Fruit fly (Drosophila melanogaster) whole organism, embryonic: Measurements from ENCODE around the gene PLCXD.

ENCODE experiments used
- Atf3 ChIP-seq: fragments of 200-800 bp; sonication (Bioruptor generic); optimal IDR thresholded peaks from 3 replicates; lab custom pipeline; 2016; ENCODE audit warnings: missing biosample characterization, missing genetic modification characterization
- CG10431 ChIP-seq: fragments of 200-800 bp; sonication (Bioruptor generic); optimal IDR thresholded peaks from 3 replicates; lab custom pipeline; 2018; ENCODE audit warnings: missing biosample characterization, mild to moderate bottlenecking, missing genetic modification characterization
- CG10543 ChIP-seq: fragments of 200-800 bp; sonication (Bioruptor generic); optimal IDR thresholded peaks from 3 replicates; lab custom pipeline; 2017; ENCODE audit warnings: missing biosample characterization, mild to moderate bottlenecking, missing genetic modification characterization, moderate library complexity
- CG10654 ChIP-seq: fragments of 200-800 bp; sonication (Bioruptor generic); optimal IDR thresholded peaks from 2 replicates; lab custom pipeline; 2016; ENCODE audit warnings: missing biosample characterization, missing genetic modification characterization
- CG11456 ChIP-seq: fragments of 200-800 bp; sonication (Bioruptor generic); IDR thresholded peaks from 3 replicates; pipeline ENCODE4 v1.3.6; 2022; ENCODE audit warnings: missing biosample characterization, missing genetic modification characterization
- CG12071 ChIP-seq: fragments of 200-800 bp; sonication (Bioruptor generic); optimal IDR thresholded peaks from 3 replicates; lab custom pipeline; 2018; ENCODE audit warnings: missing biosample characterization, mild to moderate bottlenecking, missing genetic modification characterization
- CG12769 ChIP-seq: fragments of 200-800 bp; sonication (Bioruptor generic); optimal IDR thresholded peaks from 2 replicates; lab custom pipeline; 2019; ENCODE audit warnings: missing biosample characterization, mild to moderate bottlenecking, missing genetic modification characterization, moderate library complexity
- CG13624 ChIP-seq: fragments of 200-800 bp; sonication (Bioruptor generic); optimal IDR thresholded peaks from 2 replicates; lab custom pipeline; 2016; ENCODE audit warnings: missing biosample characterization, missing genetic modification characterization
- CG15073 ChIP-seq: fragments of 200-800 bp; sonication (Bioruptor generic); optimal IDR thresholded peaks from 2 replicates; lab custom pipeline; 2016; ENCODE audit warnings: missing biosample characterization, missing genetic modification characterization
- CG17829 ChIP-seq: fragments of 200-800 bp; optimal IDR thresholded peaks from 2 replicates; lab custom pipeline; 2019; ENCODE audit warnings: missing biosample characterization, mild to moderate bottlenecking, missing genetic modification characterization, moderate library complexity
- CG18011 ChIP-seq: fragments of 200-800 bp; sonication (Bioruptor generic); optimal IDR thresholded peaks from 2 replicates; lab custom pipeline; 2017; ENCODE audit warnings: missing biosample characterization, missing genetic modification characterization, mild to moderate bottlenecking, moderate library complexity, missing genotype
- CG2116 ChIP-seq: fragments of 200-800 bp; sonication (Bioruptor generic); optimal IDR thresholded peaks from 3 replicates; lab custom pipeline; 2018; ENCODE audit warnings: missing biosample characterization, mild to moderate bottlenecking, missing genetic modification characterization
- CG2199 ChIP-seq: fragments of 200-800 bp; sonication (Bioruptor generic); IDR thresholded peaks from 3 replicates; pipeline ENCODE4 v1.3.6; 2022; ENCODE audit warnings: missing biosample characterization, missing genetic modification characterization
- CG2712 ChIP-seq: fragments of 200-800 bp; optimal IDR thresholded peaks from 3 replicates; lab custom pipeline; 2019; ENCODE audit warnings: missing biosample characterization, mild to moderate bottlenecking, missing genetic modification characterization, moderate library complexity
- CG30403 ChIP-seq: fragments of 200-800 bp; sonication (Bioruptor generic); optimal IDR thresholded peaks from 3 replicates; lab custom pipeline; 2016; ENCODE audit warnings: missing biosample characterization, missing genetic modification characterization
- CG33213 ChIP-seq: fragments of 200-800 bp; sonication (Bioruptor generic); optimal IDR thresholded peaks from 3 replicates; lab custom pipeline; 2016; ENCODE audit warnings: missing biosample characterization, missing genetic modification characterization
- CG3407 ChIP-seq: fragments of 200-800 bp; sonication (Bioruptor generic); optimal IDR thresholded peaks from 2 replicates; lab custom pipeline; 2018; ENCODE audit warnings: missing biosample characterization, mild to moderate bottlenecking, missing genetic modification characterization
- CG34376 ChIP-seq: fragments of 200-800 bp; sonication (Bioruptor generic); optimal IDR thresholded peaks from 2 replicates; lab custom pipeline; 2018; ENCODE audit warnings: missing biosample characterization, mild to moderate bottlenecking, missing genetic modification characterization
- CG4854 ChIP-seq: fragments of 200-800 bp; sonication (Bioruptor generic); optimal IDR thresholded peaks from 2 replicates; lab custom pipeline; 2016; ENCODE audit warnings: missing biosample characterization, missing genetic modification characterization, inconsistent platforms
- CG7372 ChIP-seq: fragments of 200-800 bp; sonication (Bioruptor generic); IDR thresholded peaks from 2 replicates; pipeline ENCODE4 v1.3.6; 2022; ENCODE audit warnings: missing biosample characterization, missing genetic modification characterization
- CG7745 ChIP-seq: fragments of 200-800 bp; sonication (Bioruptor generic); optimal IDR thresholded peaks from 2 replicates; lab custom pipeline; 2018; ENCODE audit warnings: missing biosample characterization, mild to moderate bottlenecking, missing genetic modification characterization, moderate library complexity
- CG7786 ChIP-seq: fragments of 200-800 bp; sonication (Bioruptor generic); optimal IDR thresholded peaks from 2 replicates; lab custom pipeline; 2016; ENCODE audit warnings: missing biosample characterization, missing genetic modification characterization
- CG8359 ChIP-seq: fragments of 200-800 bp; sonication (Bioruptor generic); optimal IDR thresholded peaks from 2 replicates; lab custom pipeline; 2017; ENCODE audit warnings: missing biosample characterization, mild to moderate bottlenecking, missing genetic modification characterization, borderline replicate concordance
- CG8765 ChIP-seq: fragments of 200-800 bp; sonication (Bioruptor generic); IDR thresholded peaks from 2 replicates; pipeline ENCODE4 v1.3.6; 2022; ENCODE audit warnings: missing biosample characterization, missing genetic modification characterization
- E2f2 ChIP-seq: fragments of 200-800 bp; sonication (Bioruptor generic); IDR thresholded peaks from 2 replicates; pipeline ENCODE4 v1.3.6; 2022; ENCODE audit warnings: missing biosample characterization, missing genetic modification characterization
- Fer1 ChIP-seq: fragments of 200-800 bp; sonication (Bioruptor generic); optimal IDR thresholded peaks from 2 replicates; lab custom pipeline; 2017; ENCODE audit warnings: missing biosample characterization, mild to moderate bottlenecking, missing genetic modification characterization
- HLHmδ ChIP-seq: fragments of 200-800 bp; sonication (Bioruptor generic); optimal IDR thresholded peaks from 2 replicates; lab custom pipeline; 2018; ENCODE audit warnings: missing biosample characterization, mild to moderate bottlenecking, missing genetic modification characterization, moderate library complexity
- Hmx ChIP-seq: fragments of 200-800 bp; sonication (Bioruptor generic); optimal IDR thresholded peaks from 2 replicates; lab custom pipeline; 2016; ENCODE audit warnings: missing biosample characterization, missing genetic modification characterization
- Lhr ChIP-seq: fragments of 200-800 bp; sonication (Bioruptor generic); optimal IDR thresholded peaks from 3 replicates; lab custom pipeline; 2017; ENCODE audit warnings: mild to moderate bottlenecking, missing biosample characterization, missing genetic modification reagents, missing genetic modification characterization
- Mes4 ChIP-seq: fragments of 200-800 bp; sonication (Bioruptor generic); optimal IDR thresholded peaks from 2 replicates; lab custom pipeline; 2016; ENCODE audit warnings: missing biosample characterization, missing genetic modification characterization
- Myb ChIP-seq: fragments of 200-800 bp; sonication (Bioruptor generic); optimal IDR thresholded peaks from 2 replicates; lab custom pipeline; 2016; ENCODE audit warnings: missing biosample characterization, missing genetic modification characterization
- Pdp1 ChIP-seq, 2 experiments: fragments of 200-800 bp; sonication (Bioruptor generic); optimal IDR thresholded peaks; 3 replicates each; lab custom pipeline; 2016; ENCODE audit warnings: missing biosample characterization in 2 of 2, missing genetic modification characterization in 2 of 2, mild to moderate bottlenecking in 1 of 2, moderate library complexity in 1 of 2
- Spps ChIP-seq: fragments of 200-800 bp; sonication (Bioruptor generic); optimal IDR thresholded peaks from 2 replicates; lab custom pipeline; 2018; ENCODE audit warnings: missing biosample characterization, mild to moderate bottlenecking, missing genetic modification characterization
- Sry-β ChIP-seq: fragments of 200-800 bp; sonication (Bioruptor generic); optimal IDR thresholded peaks from 2 replicates; lab custom pipeline; 2018; ENCODE audit warnings: missing biosample characterization, mild to moderate bottlenecking, missing genetic modification characterization, moderate library complexity
- Ssrp ChIP-seq: fragments of 200-800 bp; sonication (Bioruptor generic); optimal IDR thresholded peaks from 2 replicates; lab custom pipeline; 2018; ENCODE audit warnings: missing biosample characterization, mild to moderate bottlenecking, missing genetic modification characterization, moderate library complexity
- az2 ChIP-seq: fragments of 200-800 bp; sonication (Bioruptor generic); optimal IDR thresholded peaks from 3 replicates; lab custom pipeline; 2016; ENCODE audit warnings: missing biosample characterization, missing genetic modification characterization
- bab2 ChIP-seq: fragments of 200-800 bp; sonication (Bioruptor generic); optimal IDR thresholded peaks from 2 replicates; lab custom pipeline; 2016; ENCODE audit warnings: missing biosample characterization, missing genetic modification characterization
- chn ChIP-seq: fragments of 200-800 bp; sonication (Bioruptor generic); optimal IDR thresholded peaks from 2 replicates; lab custom pipeline; 2016; ENCODE audit warnings: missing biosample characterization, missing genetic modification characterization
- ftz-f1 ChIP-seq: fragments of 200-800 bp; sonication (Bioruptor generic); optimal IDR thresholded peaks from 2 replicates; lab custom pipeline; 2016; ENCODE audit warnings: missing biosample characterization, missing genetic modification characterization
- gce ChIP-seq: fragments of 200-800 bp; sonication (Bioruptor generic); IDR thresholded peaks from 3 replicates; pipeline ENCODE4 v1.3.6; 2022; ENCODE audit warnings: missing biosample characterization, missing genetic modification characterization
- insv ChIP-seq, 2 experiments: fragments of 200-800 bp; sonication (Bioruptor generic); optimal IDR thresholded peaks; 3 replicates each; lab custom pipeline; 2016 to 2018; ENCODE audit warnings: missing biosample characterization in 2 of 2, missing genetic modification characterization in 2 of 2
- jing ChIP-seq: fragments of 200-800 bp; sonication (Bioruptor generic); optimal IDR thresholded peaks from 2 replicates; lab custom pipeline; 2018; ENCODE audit warnings: missing biosample characterization, mild to moderate bottlenecking, missing genetic modification characterization
- mirr ChIP-seq: fragments of 200-800 bp; sonication (Bioruptor generic); optimal IDR thresholded peaks from 3 replicates; lab custom pipeline; 2018; ENCODE audit warnings: missing biosample characterization, mild to moderate bottlenecking, missing genetic modification characterization
- odd ChIP-seq: fragments of 200-800 bp; sonication (Bioruptor generic); optimal IDR thresholded peaks from 2 replicates; lab custom pipeline; 2017; ENCODE audit warnings: missing biosample characterization, mild to moderate bottlenecking, missing genetic modification characterization
- repo ChIP-seq: fragments of 200-800 bp; sonication (Bioruptor generic); optimal IDR thresholded peaks from 2 replicates; lab custom pipeline; 2016; ENCODE audit warnings: missing biosample characterization, missing genetic modification characterization
- salm ChIP-seq: fragments of 200-800 bp; sonication (Bioruptor generic); optimal IDR thresholded peaks from 2 replicates; lab custom pipeline; 2018; ENCODE audit warnings: missing biosample characterization, mild to moderate bottlenecking, missing genetic modification characterization
- stc ChIP-seq: fragments of 200-800 bp; sonication (Bioruptor generic); IDR thresholded peaks from 2 replicates; pipeline ENCODE4 v1.3.6; 2022; ENCODE audit warnings: missing biosample characterization, missing genetic modification characterization
- tin ChIP-seq: fragments of 200-800 bp; sonication (Bioruptor generic); optimal IDR thresholded peaks from 3 replicates; lab custom pipeline; 2016; ENCODE audit warnings: missing biosample characterization, missing genetic modification characterization
- unpg ChIP-seq: fragments of 200-800 bp; sonication (Bioruptor generic); optimal IDR thresholded peaks from 3 replicates; lab custom pipeline; 2018; ENCODE audit warnings: missing biosample characterization, mild to moderate bottlenecking, missing genetic modification characterization, moderate library complexity

PLCXD gene

dm6 chr2L:12002922-12003791 lies 46.1 kb upstream of the PLCXD start (continued):
- peak in 1 of 2 experiments; percentile 79 for TF ChIP-seq insv (GFP tag; optimal IDR thresholded peaks at IDR 0.05; lab: Kevin White, UChicago)
- no peak for TF ChIP-seq repo
- TF ChIP-seq CG33213 (GFP tag; lab: Kevin White, UChicago), result peak; percentile 10
- peak; percentile 82 for TF ChIP-seq mirr (GFP tag; lab: Kevin White, UChicago)
- TF ChIP-seq CG8765 (GFP tag; lab: Robert Waterston, UW), result no peak
- TF ChIP-seq CG7786 (GFP tag; lab: Kevin White, UChicago), result peak; percentile 15
- no peak for TF ChIP-seq Atf3 (GFP tag; lab: Kevin White, UChicago)
- no peak for TF ChIP-seq E2f2 (GFP tag; lab: Robert Waterston, UW)
- no peak for TF ChIP-seq jing (GFP tag; lab: Kevin White, UChicago)
- TF ChIP-seq CG7372 (GFP tag; lab: Robert Waterston, UW), result no peak
- TF ChIP-seq CG17829 (tag; lab: Kevin White, UChicago), result peak; percentile 19
- peak; percentile 25 for TF ChIP-seq bab2 (GFP tag; lab: Kevin White, UChicago)
- peak; percentile 31 for TF ChIP-seq CG10654 (GFP tag; lab: Kevin White, UChicago)
- peak; percentile 14 for TF ChIP-seq Ssrp (tag; lab: Kevin White, UChicago)
- no peak for TF ChIP-seq Spps (tag; lab: Kevin White, UChicago)
- TF ChIP-seq CG4854, result no peak
- TF ChIP-seq tin (GFP tag; lab: Kevin White, UChicago), result peak; percentile 32
- no peak for TF ChIP-seq Mes4 (GFP tag; lab: Kevin White, UChicago)
- no peak for TF ChIP-seq CG15073
- no peak for TF ChIP-seq salm (tag; lab: Kevin White, UChicago)
- no peak for TF ChIP-seq gce (GFP tag; lab: Robert Waterston, UW)
- TF ChIP-seq Lhr (GFP tag; lab: Kevin White, UChicago), result peak; percentile 95
- TF ChIP-seq Fer1 (GFP tag; lab: Kevin White, UChicago), result peak; percentile 92
- TF ChIP-seq CG7745, result peak; percentile 96
- no peak for TF ChIP-seq CG18011 (GFP tag; lab: Kevin White, UChicago)
- TF ChIP-seq CG11456 (GFP tag; lab: Robert Waterston, UW), result no peak
- TF ChIP-seq CG2116 (GFP tag; lab: Kevin White, UChicago), result no peak
- peak; percentile 97 for TF ChIP-seq CG34376 (GFP tag; lab: Kevin White, UChicago)
- peak; percentile 98 for TF ChIP-seq CG12769 (tag; lab: Kevin White, UChicago)
- peak; percentile 52 for TF ChIP-seq odd (GFP tag; lab: Kevin White, UChicago)
- TF ChIP-seq stc (GFP tag; lab: Robert Waterston, UW), result no peak
- peak; percentile 53 for TF ChIP-seq az2
- TF ChIP-seq Sry-β (GFP tag; lab: Kevin White, UChicago), result no peak
- no peak for TF ChIP-seq CG2199 (GFP tag; lab: Robert Waterston, UW)
- TF ChIP-seq CG10543 (GFP tag; lab: Kevin White, UChicago), result peak; percentile 99
- TF ChIP-seq CG30403 (GFP tag; lab: Kevin White, UChicago), result peak; percentile 55
- TF ChIP-seq CG10431, result peak; percentile 97
- peak in 1 of 2 experiments; percentile 14 for TF ChIP-seq Pdp1 (GFP tag; optimal IDR thresholded peaks at IDR 0.05; lab: Kevin White, UChicago)
- TF ChIP-seq CG13624 (GFP tag; lab: Kevin White, UChicago), result no peak
- TF ChIP-seq CG12071, result peak; percentile 16
- peak; percentile 5 for TF ChIP-seq CG3407
- peak; percentile 74 for TF ChIP-seq HLHmδ
- TF ChIP-seq Hmx (GFP tag; lab: Kevin White, UChicago), result no peak
- peak; percentile 63 for TF ChIP-seq CG2712 (tag; lab: Kevin White, UChicago)
- peak; percentile 52 for TF ChIP-seq unpg (GFP tag; lab: Kevin White, UChicago)
- peak; percentile 74 for TF ChIP-seq chn (GFP tag; lab: Kevin White, UChicago)
- peak; percentile 97 for TF ChIP-seq ftz-f1 (GFP tag; lab: Kevin White, UChicago)
- peak; percentile 35 for TF ChIP-seq CG8359 (GFP tag; lab: Kevin White, UChicago)
- no peak for TF ChIP-seq Myb
